Worm (Caenorhabditis elegans) whole organism, late embryonic: ENCODE measurements around the gene nhr-211.

ENCODE experiments used
- F13H6.1 ChIP-seq: sonication (generic microtip); optimal IDR thresholded peaks from 2 replicates; lab custom pipeline; 2016; ENCODE audit warnings: missing genetic modification characterization, missing compliant biosample characterization
- T23F11.4 ChIP-seq: fragments of 200-800 bp; sonication (Bioruptor generic); optimal IDR thresholded peaks from 2 replicates; lab custom pipeline; 2018; ENCODE audit warnings: mild to moderate bottlenecking, missing genetic modification characterization, missing compliant biosample characterization
- Y22D7AL.16 ChIP-seq: sonication (generic microtip); optimal IDR thresholded peaks from 2 replicates; lab custom pipeline; 2016; ENCODE audit warnings: missing genetic modification characterization, missing compliant biosample characterization
- ahr-1 ChIP-seq: sonication (generic microtip); optimal IDR thresholded peaks from 2 replicates; lab custom pipeline; 2016; ENCODE audit warnings: missing genetic modification characterization, missing compliant biosample characterization
- ama-1 ChIP-seq: fragments of 150-350 bp; optimal IDR thresholded peaks from 2 replicates; lab custom pipeline; 2014
- ceh-14 ChIP-seq: sonication (generic microtip); optimal IDR thresholded peaks from 2 replicates; lab custom pipeline; 2016; ENCODE audit warnings: missing genotype, missing genetic modification characterization, missing compliant biosample characterization
- ceh-19 ChIP-seq: fragments of 200-800 bp; sonication (Bioruptor generic); optimal IDR thresholded peaks from 2 replicates; lab custom pipeline; 2018; ENCODE audit warnings: mild to moderate bottlenecking, missing genetic modification characterization, missing compliant biosample characterization
- ceh-30 ChIP-seq: fragments of 150-350 bp; optimal IDR thresholded peaks from 2 replicates; lab custom pipeline; 2014; ENCODE audit warnings: missing biosample characterization, missing genetic modification characterization
- ceh-31 ChIP-seq: sonication (generic microtip); optimal IDR thresholded peaks from 2 replicates; lab custom pipeline; 2016; ENCODE audit warnings: missing genetic modification characterization, missing compliant biosample characterization
- ceh-9 ChIP-seq: sonication (generic microtip); optimal IDR thresholded peaks from 2 replicates; lab custom pipeline; 2016; ENCODE audit warnings: mild to moderate bottlenecking, missing genetic modification characterization, inconsistent platforms, missing compliant biosample characterization
- dmd-4 ChIP-seq: sonication (generic microtip); optimal IDR thresholded peaks from 2 replicates; lab custom pipeline; 2016; ENCODE audit warnings: borderline replicate concordance, missing genetic modification characterization, missing compliant biosample characterization
- elt-2 ChIP-seq: sonication (generic microtip); optimal IDR thresholded peaks from 2 replicates; lab custom pipeline; 2016; ENCODE audit warnings: missing genetic modification reagents, missing genetic modification characterization, missing compliant biosample characterization
- ets-4 ChIP-seq: sonication (generic microtip); optimal IDR thresholded peaks from 2 replicates; lab custom pipeline; 2016; ENCODE audit warnings: missing genetic modification characterization, missing compliant biosample characterization
- eyg-1 ChIP-seq: sonication (generic microtip); optimal IDR thresholded peaks from 2 replicates; lab custom pipeline; 2016; ENCODE audit warnings: missing genotype, missing genetic modification characterization, missing compliant biosample characterization
- fkh-10 ChIP-seq: fragments of 150-350 bp; optimal IDR thresholded peaks from 2 replicates; lab custom pipeline; 2014; ENCODE audit warnings: missing biosample characterization, missing genetic modification reagents, missing genetic modification characterization
- gmeb-2 ChIP-seq: sonication (generic microtip); optimal IDR thresholded peaks from 2 replicates; lab custom pipeline; 2016; ENCODE audit warnings: missing genetic modification characterization, inconsistent platforms, missing compliant biosample characterization
- hlh-13 ChIP-seq: fragments of 200-800 bp; sonication (Bioruptor generic); optimal IDR thresholded peaks from 2 replicates; lab custom pipeline; 2018; ENCODE audit warnings: mild to moderate bottlenecking, missing genetic modification characterization, missing compliant biosample characterization
- hlh-15 ChIP-seq: sonication (generic microtip); optimal IDR thresholded peaks from 2 replicates; lab custom pipeline; 2016; ENCODE audit warnings: missing genetic modification characterization, missing compliant biosample characterization
- hlh-6 ChIP-seq: sonication (generic microtip); optimal IDR thresholded peaks from 2 replicates; lab custom pipeline; 2016; ENCODE audit warnings: missing genotype, missing genetic modification characterization, missing compliant biosample characterization
- hlh-8 ChIP-seq: sonication (generic microtip); optimal IDR thresholded peaks from 2 replicates; lab custom pipeline; 2016; ENCODE audit warnings: missing genotype, missing genetic modification characterization, missing compliant biosample characterization
- lin-11 ChIP-seq: fragments of 200-800 bp; sonication (Bioruptor generic); optimal IDR thresholded peaks from 2 replicates; lab custom pipeline; 2018; ENCODE audit warnings: mild to moderate bottlenecking, missing genetic modification characterization, missing compliant biosample characterization
- madf-2 ChIP-seq: sonication (generic microtip); optimal IDR thresholded peaks from 2 replicates; lab custom pipeline; 2017; ENCODE audit warnings: missing genetic modification characterization, missing compliant biosample characterization
- nfya-1 ChIP-seq: sonication (generic microtip); optimal IDR thresholded peaks from 2 replicates; lab custom pipeline; 2017; ENCODE audit warnings: missing genetic modification characterization, mild to moderate bottlenecking, missing compliant biosample characterization, antibody characterized with exemption, moderate library complexity
- nhr-11 ChIP-seq: fragments of 150-350 bp; optimal IDR thresholded peaks from 2 replicates; lab custom pipeline; 2014; ENCODE audit warnings: missing biosample characterization, missing genetic modification characterization
- npax-4 ChIP-seq: sonication (generic microtip); optimal IDR thresholded peaks from 2 replicates; lab custom pipeline; 2016; ENCODE audit warnings: missing genetic modification characterization, missing compliant biosample characterization
- pax-1 ChIP-seq: fragments of 150-350 bp; optimal IDR thresholded peaks from 2 replicates; lab custom pipeline; 2014; ENCODE audit warnings: missing biosample characterization, missing genetic modification characterization
- pha-4 ChIP-seq: fragments of 150-350 bp; optimal IDR thresholded peaks from 2 replicates; lab custom pipeline; 2018; ENCODE audit warnings: missing biosample characterization, missing genetic modification reagents, missing genetic modification characterization
- pqm-1 ChIP-seq: sonication (generic microtip); optimal IDR thresholded peaks from 2 replicates; lab custom pipeline; 2016; ENCODE audit warnings: missing genetic modification characterization, missing compliant biosample characterization
- pros-1 ChIP-seq: fragments of 150-350 bp; optimal IDR thresholded peaks from 2 replicates; lab custom pipeline; 2014; ENCODE audit warnings: missing biosample characterization, missing genetic modification reagents, missing genetic modification characterization
- ref-2 ChIP-seq: sonication (generic microtip); optimal IDR thresholded peaks from 2 replicates; lab custom pipeline; 2016; ENCODE audit warnings: missing genetic modification characterization, missing compliant biosample characterization
- sox-4 ChIP-seq: sonication (generic microtip); optimal IDR thresholded peaks from 2 replicates; lab custom pipeline; 2017; ENCODE audit warnings: mild to moderate bottlenecking, missing genetic modification characterization, inconsistent platforms, missing compliant biosample characterization
- syd-9 ChIP-seq: sonication (generic microtip); optimal IDR thresholded peaks from 2 replicates; lab custom pipeline; 2016; ENCODE audit warnings: mild to moderate bottlenecking, missing genetic modification characterization, moderate library complexity, missing compliant biosample characterization
- tbx-2 ChIP-seq: sonication (generic microtip); optimal IDR thresholded peaks from 2 replicates; lab custom pipeline; 2016; ENCODE audit warnings: missing genetic modification characterization, missing compliant biosample characterization
- tbx-7 ChIP-seq: sonication (generic microtip); optimal IDR thresholded peaks from 2 replicates; lab custom pipeline; 2016; ENCODE audit warnings: missing genotype, missing genetic modification characterization, missing compliant biosample characterization
- unc-86 ChIP-seq: sonication (generic microtip); optimal IDR thresholded peaks from 2 replicates; lab custom pipeline; 2016; ENCODE audit warnings: missing genetic modification characterization, missing compliant biosample characterization
- zip-5 ChIP-seq: sonication (generic microtip); optimal IDR thresholded peaks from 2 replicates; lab custom pipeline; 2016; ENCODE audit warnings: missing genetic modification characterization, missing compliant biosample characterization

The nhr-211 gene

ce11 chrV:484285-484890 is 2.4 kb upstream of the nhr-211 start, which contains the start of gene nhr-212:
TSS of gene nhr-212 (plus strand) at chrV:484857.
- TF ChIP-seq pax-1 (tag; lab: Kevin White, UChicago): no peak
- TF ChIP-seq hlh-15 (tag; lab: Kevin White, UChicago): no peak
- TF ChIP-seq madf-2 (tag; lab: Kevin White, UChicago): no peak
- no peak for TF ChIP-seq ahr-1 (tag; lab: Kevin White, UChicago)
- TF ChIP-seq Y22D7AL.16 (tag; lab: Kevin White, UChicago): no peak
- TF ChIP-seq pros-1 (tag; lab: Kevin White, UChicago): no peak
- no peak for TF ChIP-seq hlh-8 (tag; lab: Kevin White, UChicago)
- TF ChIP-seq dmd-4 (tag; lab: Kevin White, UChicago): no peak
- TF ChIP-seq ceh-31: no peak
- no peak for TF ChIP-seq hlh-13 (GFP tag; lab: Kevin White, UChicago)
- no peak for TF ChIP-seq ets-4
- TF ChIP-seq ceh-14 (tag; lab: Kevin White, UChicago): no peak
- TF ChIP-seq fkh-10 (GFP tag; lab: Kevin White, UChicago): no peak
- TF ChIP-seq nfya-1: no peak
- TF ChIP-seq pqm-1: no peak
- no peak for TF ChIP-seq hlh-6
- TF ChIP-seq elt-2 (tag; lab: Kevin White, UChicago): no peak
- TF ChIP-seq nhr-11 (tag; lab: Kevin White, UChicago): no peak
- no peak for TF ChIP-seq unc-86

- TF ChIP-seq ceh-19 (GFP tag; lab: Kevin White, UChicago) (no peak), ref-2 (no peak), ets-4 (no peak), tbx-2 (tag; lab: Kevin White, UChicago) (no peak), F13H6.1 (tag; lab: Kevin White, UChicago) (no peak), lin-11 (tag; lab: Kevin White, UChicago) (no peak)
Measured at ce11 chrV:487980-488379, 1.2 kb downstream of the nhr-211 start.

DNA sequence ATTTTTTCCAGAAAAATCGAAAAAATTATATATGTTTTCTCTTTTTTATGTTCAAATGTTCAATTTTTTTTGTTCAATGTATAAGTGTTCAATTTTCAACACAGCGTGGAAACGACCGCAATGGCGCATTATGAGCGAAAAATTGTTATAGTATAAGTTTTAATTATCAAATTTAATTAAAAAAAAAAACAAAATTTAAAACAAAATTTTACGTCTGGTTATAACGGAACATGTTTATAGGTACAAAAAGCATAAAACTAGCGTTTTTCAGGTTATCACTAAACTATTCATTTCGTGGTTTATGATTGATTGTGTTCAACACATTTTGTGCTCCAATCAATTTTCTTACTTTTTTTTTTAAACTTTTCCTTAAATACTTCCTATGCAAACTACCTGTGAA is 2.5 kb downstream of the nhr-211 start, which contains the start of gene nhr-106:
nhr-106 (plus strand) TSS at position 301 of the 400 bp plus-strand sequence.
- no peak for TF ChIP-seq tbx-7 (tag; lab: Kevin White, UChicago)
- TF ChIP-seq ahr-1 (tag; lab: Kevin White, UChicago): no peak
- TF ChIP-seq pha-4: no peak
- no peak for TF ChIP-seq gmeb-2
- TF ChIP-seq hlh-15 (tag; lab: Kevin White, UChicago): no peak
- no peak for TF ChIP-seq elt-2 (tag; lab: Kevin White, UChicago)
- no peak for TF ChIP-seq npax-4 (tag; lab: Kevin White, UChicago)

- TF ChIP-seq ama-1 (lab: Kevin White, UChicago) (no peak), ceh-31 (no peak), Y22D7AL.16 (tag; lab: Kevin White, UChicago) (no peak), T23F11.4 (GFP tag; lab: Kevin White, UChicago) (no peak), dmd-4 (tag; lab: Kevin White, UChicago) (no peak), eyg-1 (no peak), pqm-1 (no peak), sox-4 (no peak), ets-4 (no peak)
Measured at ce11 chrV:491432-491831, 4.6 kb downstream of the nhr-211 start, which contains the start of gene str-196. TSS of gene str-196 (plus strand) at chrV:491732.

ce11 chrV:494284-494683 is 7.5 kb downstream of the nhr-211 start, which contains the start of gene nhr-131:
TSS of gene nhr-131 (plus strand) at chrV:494370.
- TF ChIP-seq gmeb-2 (no peak), zip-5 (tag; lab: Kevin White, UChicago) (no peak)
- TF ChIP-seq, all 69 proteins: peak for 0

DNA sequence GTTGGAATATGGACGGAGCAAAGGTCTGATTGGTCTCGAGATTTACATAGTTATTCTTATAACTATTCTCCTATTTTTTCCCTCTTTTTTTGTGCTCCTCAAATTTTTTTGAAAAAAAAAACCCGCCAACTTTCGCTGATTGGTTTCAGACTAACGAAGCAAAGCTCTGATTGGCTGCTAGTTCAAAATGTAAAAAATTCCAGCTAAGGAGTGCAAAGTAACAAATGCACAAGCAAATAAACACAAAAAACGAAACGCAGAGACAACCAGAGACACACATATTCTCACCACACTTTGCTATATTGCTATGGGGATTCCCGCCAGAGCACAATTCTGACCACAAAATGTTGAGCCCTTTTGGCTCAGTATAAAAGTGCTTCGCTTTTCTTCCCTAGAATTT is 10.6 kb downstream of the nhr-211 start, which contains the start of gene T01G6.1:
T01G6.1 (plus strand) TSS at position 301 of the 400 bp plus-strand sequence.
- peak; percentile 37 for TF ChIP-seq nfya-1
- no peak for TF ChIP-seq ceh-9
- TF ChIP-seq ceh-30 (tag; lab: Kevin White, UChicago): no peak
- no peak for TF ChIP-seq syd-9 (tag; lab: Kevin White, UChicago)
- no peak for TF ChIP-seq gmeb-2
